Worm (Caenorhabditis elegans): Measurements from ENCODE around the gene C03C10.2.

DNA sequence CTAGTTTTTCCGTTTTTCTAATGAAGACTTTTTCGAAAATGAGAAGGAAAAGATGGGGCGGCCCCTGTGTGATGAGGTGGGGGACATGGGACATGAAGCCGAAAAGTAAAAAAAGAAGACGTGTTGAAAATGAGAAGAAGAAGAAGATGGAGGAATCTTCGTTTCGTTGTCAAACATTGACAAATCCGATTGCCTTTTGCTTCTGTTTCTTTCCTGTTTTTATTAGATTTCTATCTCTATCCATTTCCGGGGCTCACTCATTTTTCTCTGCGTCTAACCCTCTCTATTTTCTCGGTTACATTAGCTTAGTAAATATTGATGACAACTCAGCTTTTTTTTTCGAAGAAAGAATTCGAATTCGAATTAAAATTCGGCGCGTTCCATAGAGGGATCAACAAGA is 28.9 kb downstream of the C03C10.2 start:
- TF ChIP-seq dve-1 (tag; optimal IDR thresholded peaks at IDR 0.05) (no peak), ama-1 (optimal IDR thresholded peaks at IDR 0.05) (no peak), ahr-1 (tag; optimal IDR thresholded peaks at IDR 0.05) (no peak), lin-11 (tag; optimal IDR thresholded peaks at IDR 0.05) (no peak), pha-2 (tag; optimal IDR thresholded peaks at IDR 0.05) (no peak), fkh-10 (GFP tag; optimal IDR thresholded peaks at IDR 0.05) (no peak), pha-4 (tag; optimal IDR thresholded peaks at IDR 0.05) (no peak), fkh-6 (tag; optimal IDR thresholded peaks at IDR 0.05) (no peak), hlh-30 (tag; optimal IDR thresholded peaks at IDR 0.05; ENCODE audit: insufficient read depth) (no peak), ztf-16 (tag; optimal IDR thresholded peaks at IDR 0.05) (no peak), ceh-19 (GFP tag; optimal IDR thresholded peaks at IDR 0.05) (no peak), hlh-8 (tag; optimal IDR thresholded peaks at IDR 0.05) (no peak), ref-2 (tag; optimal IDR thresholded peaks at IDR 0.05) (no peak)

All from whole organism, late embryonic.